Fruit fly (Drosophila melanogaster): ENCODE data around the gene Grx1.
A peak's percentile ranks its signal among the peaks of the same experiment; 100 is the strongest.

The Grx1 gene

dm6 chr3L:18901411-18901810 lies 32.4 kb downstream of the Grx1 start, which contains the start of the genes arx and CG6843 (continued):
- peak; percentile 95 for TF ChIP-seq CG34224 (GFP tag; IDR thresholded peaks at IDR 0.05; ENCODE audit: partially characterized antibody)
- no peak for TF ChIP-seq nom (GFP tag; optimal IDR thresholded peaks at IDR 0.05)
- TF ChIP-seq NFAT (GFP tag; IDR thresholded peaks at IDR 0.05): no peak
- TF ChIP-seq Dll (GFP tag; IDR thresholded peaks at IDR 0.05; ENCODE audit: partially characterized antibody): peak; percentile 92
- no peak for TF ChIP-seq H2.0 (GFP tag; IDR thresholded peaks at IDR 0.05)
- TF ChIP-seq CG8281 (tag; optimal IDR thresholded peaks at IDR 0.05): no peak
- no peak for TF ChIP-seq CG17568 (GFP tag; optimal IDR thresholded peaks at IDR 0.05)
- no peak for TF ChIP-seq sisA (GFP tag; IDR thresholded peaks at IDR 0.05)
- TF ChIP-seq tin (GFP tag; optimal IDR thresholded peaks at IDR 0.05): no peak
- no peak for TF ChIP-seq cas (GFP tag; IDR thresholded peaks at IDR 0.05)
- TF ChIP-seq E2f1 (GFP tag; IDR thresholded peaks at IDR 0.05): no peak
- TF ChIP-seq CG3065 (GFP tag; optimal IDR thresholded peaks at IDR 0.05): no peak
- TF ChIP-seq mld (GFP tag; IDR thresholded peaks at IDR 0.05; ENCODE audit: partially characterized antibody): peak; percentile 85; the same call in 2 of the 3 replicates
- TF ChIP-seq CG6689 (GFP tag; IDR thresholded peaks at IDR 0.05): no peak
- TF ChIP-seq Chrac-16 (GFP tag; optimal IDR thresholded peaks at IDR 0.05): no peak
- TF ChIP-seq CG17361 (GFP tag; IDR thresholded peaks at IDR 0.05): no peak
- no peak for TF ChIP-seq CG1832 (GFP tag; optimal IDR thresholded peaks at IDR 0.05)
- no peak for TF ChIP-seq cad (GFP tag; optimal IDR thresholded peaks at IDR 0.05)
- peak; percentile 61 for TF ChIP-seq gro (GFP tag; optimal IDR thresholded peaks at IDR 0.05)
- TF ChIP-seq CG8290 (GFP tag; optimal IDR thresholded peaks at IDR 0.05): no peak
- no peak for TF ChIP-seq CG8290 (tag; optimal IDR thresholded peaks at IDR 0.05)
- no peak for TF ChIP-seq CG11247 (GFP tag; IDR thresholded peaks at IDR 0.05)
- TF ChIP-seq Kr (GFP tag; optimal IDR thresholded peaks at IDR 0.05): no peak
- TF ChIP-seq Spps (tag; optimal IDR thresholded peaks at IDR 0.05): no peak
- no peak for TF ChIP-seq CG31365 (tag; optimal IDR thresholded peaks at IDR 0.05)
- no peak for TF ChIP-seq CrebB (tag; optimal IDR thresholded peaks at IDR 0.05)
- TF ChIP-seq Bgb (GFP tag; IDR thresholded peaks at IDR 0.05; ENCODE audit: partially characterized antibody): peak; percentile 93
- TF ChIP-seq BEAF-32 (GFP tag; optimal IDR thresholded peaks at IDR 0.05): peak; percentile 93
- peak; percentile 4 for TF ChIP-seq CTCF (GFP tag; optimal IDR thresholded peaks at IDR 0.05)
- TF ChIP-seq ATbp (GFP tag; optimal IDR thresholded peaks at IDR 0.05): no peak
- TF ChIP-seq Abd-B (GFP tag; optimal IDR thresholded peaks at IDR 0.05): no peak
- TF ChIP-seq pita (GFP tag; optimal IDR thresholded peaks at IDR 0.05): no peak
- no peak for TF ChIP-seq oc (tag; optimal IDR thresholded peaks at IDR 0.05)
- no peak for TF ChIP-seq onecut (GFP tag; IDR thresholded peaks at IDR 0.05)
- TF ChIP-seq CG5953 (GFP tag; IDR thresholded peaks at IDR 0.05): no peak
- TF ChIP-seq MESR4 (GFP tag; optimal IDR thresholded peaks at IDR 0.05): peak; percentile 83
- no peak for TF ChIP-seq Camta (GFP tag; optimal IDR thresholded peaks at IDR 0.05)
- TF ChIP-seq CG10565 (GFP tag; optimal IDR thresholded peaks at IDR 0.05): no peak
- no peak for TF ChIP-seq klu (GFP tag; IDR thresholded peaks at IDR 0.05)
- TF ChIP-seq cg (GFP tag; optimal IDR thresholded peaks at IDR 0.05): no peak
- no peak for TF ChIP-seq Fer1 (GFP tag; optimal IDR thresholded peaks at IDR 0.05)
- TF ChIP-seq tap (tag; optimal IDR thresholded peaks at IDR 0.05): no peak
- TF ChIP-seq Elba2 (GFP tag; optimal IDR thresholded peaks at IDR 0.05): no peak
- peak; percentile 87 for TF ChIP-seq Doc3 (GFP tag; IDR thresholded peaks at IDR 0.05; ENCODE audit: partially characterized antibody)
- TF ChIP-seq CG10274 (GFP tag; optimal IDR thresholded peaks at IDR 0.05): no peak
- peak; percentile 24 for TF ChIP-seq HmgD (GFP tag; optimal IDR thresholded peaks at IDR 0.05)
- TF ChIP-seq grau (tag; optimal IDR thresholded peaks at IDR 0.05): peak; percentile 3
- TF ChIP-seq ato (GFP tag; IDR thresholded peaks at IDR 0.05; ENCODE audit: partially characterized antibody): peak; percentile 86
- TF ChIP-seq bowl (GFP tag; IDR thresholded peaks at IDR 0.05): no peak
- no peak for TF ChIP-seq chn (GFP tag; optimal IDR thresholded peaks at IDR 0.05)
- peak in 1 of 3 experiments; percentile 27 for TF ChIP-seq Stat92E (GFP tag; optimal IDR thresholded peaks at IDR 0.05)
- no peak for TF ChIP-seq CG6813 (GFP tag; optimal IDR thresholded peaks at IDR 0.05)
